Worm (Caenorhabditis elegans) whole organism, young adult: ENCODE data around the gene gst-28.

Experiments used
- F23B12.7 ChIP-seq: sonication (generic microtip); optimal IDR thresholded peaks from 2 replicates; lab custom pipeline; 2017; ENCODE audit warnings: missing genetic modification characterization, mild to moderate bottlenecking, missing compliant biosample characterization, antibody characterized with exemption, moderate library complexity; ENCODE audit not compliant: insufficient read depth
- F57A8.1 ChIP-seq: fragments of 200-800 bp; sonication (Bioruptor generic); optimal IDR thresholded peaks from 2 replicates; lab custom pipeline; 2018; ENCODE audit warnings: mild to moderate bottlenecking, missing genetic modification characterization, moderate library complexity, missing compliant biosample characterization
- Y53G8AR.9 ChIP-seq: fragments of 200-800 bp; sonication (Bioruptor generic); conservative IDR thresholded peaks from 2 replicates; pipeline ENCODE4 v1.3.6; 2022; ENCODE audit warnings: missing genetic modification reagents, missing genetic modification characterization, missing compliant biosample characterization
- Y79H2A.3 ChIP-seq: fragments of 200-800 bp; sonication (Bioruptor generic); conservative IDR thresholded peaks from 2 replicates; pipeline ENCODE4 v1.3.6; 2022; ENCODE audit warnings: missing genetic modification reagents, missing genetic modification characterization, missing compliant biosample characterization
- attf-5 ChIP-seq: fragments of 200-800 bp; sonication (Bioruptor generic); optimal IDR thresholded peaks from 2 replicates; lab custom pipeline; 2018; ENCODE audit warnings: mild to moderate bottlenecking, missing genetic modification characterization, missing compliant biosample characterization
- bed-1 ChIP-seq: fragments of 200-800 bp; sonication (Bioruptor generic); IDR thresholded peaks from 2 replicates; pipeline ENCODE4 v1.3.6; 2022; ENCODE audit warnings: missing genetic modification reagents, missing genetic modification characterization, missing compliant biosample characterization
- cebp-1 ChIP-seq, 2 experiments: fragments of 200-800 bp in 1 of 2; sonication (Bioruptor generic) in 1 of 2; sonication (generic microtip) in 1 of 2; IDR thresholded peaks in 1 of 2; optimal IDR thresholded peaks in 1 of 2; 2 replicates each; pipeline versions ENCODE4 v1.3.6 to Lab custom; 2017 to 2022; ENCODE audit warnings: missing compliant biosample characterization in 2 of 2, missing genetic modification characterization in 2 of 2, mild to moderate bottlenecking in 1 of 2, missing genetic modification reagents in 1 of 2, moderate library complexity in 1 of 2
- cebp-2 ChIP-seq: fragments of 200-800 bp; sonication (Bioruptor generic); IDR thresholded peaks from 2 replicates; pipeline ENCODE4 v1.3.6; 2022; ENCODE audit warnings: missing genetic modification characterization, missing compliant biosample characterization
- ceh-100 ChIP-seq: fragments of 200-800 bp; sonication (Bioruptor generic); IDR thresholded peaks from 2 replicates; pipeline ENCODE4 v1.3.6; 2022; ENCODE audit warnings: missing genetic modification reagents, missing genetic modification characterization, missing compliant biosample characterization
- ceh-40 ChIP-seq: fragments of 200-800 bp; sonication (Bioruptor generic); IDR thresholded peaks from 2 replicates; pipeline ENCODE4 v1.3.6; 2022; ENCODE audit warnings: missing genetic modification characterization, missing compliant biosample characterization
- ceh-79 ChIP-seq: sonication (generic microtip); optimal IDR thresholded peaks from 2 replicates; lab custom pipeline; 2017; ENCODE audit warnings: mild to moderate bottlenecking, missing genetic modification characterization, missing compliant biosample characterization
- ceh-91 ChIP-seq: fragments of 200-800 bp; sonication (Bioruptor generic); IDR thresholded peaks from 2 replicates; pipeline ENCODE4 v1.3.6; 2022; ENCODE audit warnings: missing genetic modification reagents, missing genetic modification characterization, missing compliant biosample characterization
- die-1 ChIP-seq: sonication (generic microtip); optimal IDR thresholded peaks from 2 replicates; lab custom pipeline; 2016; ENCODE audit warnings: missing genotype, mild to moderate bottlenecking, missing genetic modification characterization, missing compliant biosample characterization
- dox-1 ChIP-seq: fragments of 200-800 bp; sonication (Bioruptor generic); IDR thresholded peaks from 2 replicates; pipeline ENCODE4 v1.3.6; 2022; ENCODE audit warnings: missing genetic modification reagents, missing genetic modification characterization, missing compliant biosample characterization
- dpl-1 ChIP-seq: fragments of 150-350 bp; optimal IDR thresholded peaks from 2 replicates; lab custom pipeline; 2014; ENCODE audit warnings: missing biosample characterization, missing genetic modification reagents, missing genetic modification characterization
- ekl-4 ChIP-seq: fragments of 200-800 bp; sonication (Bioruptor generic); IDR thresholded peaks from 2 replicates; pipeline ENCODE4 v1.3.6; 2022; ENCODE audit warnings: missing genetic modification reagents, missing genetic modification characterization, missing compliant biosample characterization
- ets-4 ChIP-seq: fragments of 200-800 bp; sonication (Bioruptor generic); optimal IDR thresholded peaks from 2 replicates; lab custom pipeline; 2018; ENCODE audit warnings: mild to moderate bottlenecking, missing genetic modification characterization, missing compliant biosample characterization
- fkh-3 ChIP-seq: sonication (generic microtip); optimal IDR thresholded peaks from 2 replicates; lab custom pipeline; 2016; ENCODE audit warnings: mild to moderate bottlenecking, missing genetic modification characterization, missing compliant biosample characterization
- hlh-12 ChIP-seq: sonication (generic microtip); optimal IDR thresholded peaks from 2 replicates; lab custom pipeline; 2016; ENCODE audit warnings: missing genetic modification characterization, missing compliant biosample characterization
- hmg-1.2 ChIP-seq: fragments of 200-800 bp; sonication (Bioruptor generic); IDR thresholded peaks from 2 replicates; pipeline ENCODE4 v1.3.6; 2022; ENCODE audit warnings: missing genetic modification reagents, missing genetic modification characterization, missing compliant biosample characterization
- lir-1 ChIP-seq: fragments of 200-800 bp; sonication (Bioruptor generic); conservative IDR thresholded peaks from 2 replicates; pipeline ENCODE4 v1.3.6; 2022; ENCODE audit warnings: missing genetic modification reagents, missing genetic modification characterization, missing compliant biosample characterization
- lsl-1 ChIP-seq: fragments of 200-800 bp; sonication (Bioruptor generic); optimal IDR thresholded peaks from 2 replicates; lab custom pipeline; 2018; ENCODE audit warnings: mild to moderate bottlenecking, missing genetic modification characterization, moderate library complexity, missing compliant biosample characterization
- madf-10 ChIP-seq: sonication (generic microtip); optimal IDR thresholded peaks from 2 replicates; lab custom pipeline; 2016; ENCODE audit warnings: mild to moderate bottlenecking, missing genetic modification characterization, missing compliant biosample characterization
- madf-3 ChIP-seq: fragments of 200-800 bp; sonication (Bioruptor generic); IDR thresholded peaks from 2 replicates; pipeline ENCODE4 v1.3.6; 2022; ENCODE audit warnings: missing genetic modification reagents, missing genetic modification characterization, missing compliant biosample characterization
- mcd-1 ChIP-seq: fragments of 200-800 bp; sonication (Bioruptor generic); IDR thresholded peaks from 2 replicates; pipeline ENCODE4 v1.3.6; 2022; ENCODE audit warnings: missing genetic modification reagents, missing genetic modification characterization, missing compliant biosample characterization
- mes-4 ChIP-seq: sonication (generic microtip); optimal IDR thresholded peaks from 2 replicates; lab custom pipeline; 2016; ENCODE audit warnings: missing genotype, missing genetic modification characterization, missing compliant biosample characterization
- nfya-1 ChIP-seq: sonication (generic microtip); optimal IDR thresholded peaks from 2 replicates; lab custom pipeline; 2017; ENCODE audit warnings: antibody characterized with exemption, missing compliant biosample characterization, missing genetic modification characterization, borderline replicate concordance; ENCODE audit not compliant: insufficient read depth
- nfya-2 ChIP-seq: fragments of 200-800 bp; sonication (Bioruptor generic); IDR thresholded peaks from 2 replicates; pipeline ENCODE4 v1.3.6; 2022; ENCODE audit warnings: missing genetic modification reagents, missing genetic modification characterization, missing compliant biosample characterization
- nhr-120 ChIP-seq: fragments of 200-800 bp; sonication (Bioruptor generic); IDR thresholded peaks from 2 replicates; pipeline ENCODE4 v1.3.6; 2022; ENCODE audit warnings: missing genetic modification characterization, missing compliant biosample characterization
- nhr-80 ChIP-seq: sonication (generic microtip); optimal IDR thresholded peaks from 2 replicates; lab custom pipeline; 2016; ENCODE audit warnings: missing genetic modification characterization, missing compliant biosample characterization
- pha-4 ChIP-seq: fragments of 150-350 bp; sonication (generic microtip); optimal IDR thresholded peaks from 2 replicates; lab custom pipeline; 2014; ENCODE audit warnings: missing biosample characterization, missing genetic modification reagents, missing genetic modification characterization
- sdz-38 ChIP-seq: sonication (generic microtip); optimal IDR thresholded peaks from 2 replicates; lab custom pipeline; 2016; ENCODE audit warnings: missing genotype, missing genetic modification characterization, missing compliant biosample characterization
- sea-2 ChIP-seq: fragments of 200-800 bp; sonication (Bioruptor generic); IDR thresholded peaks from 2 replicates; pipeline ENCODE4 v1.3.6; 2022; ENCODE audit warnings: missing genetic modification characterization, missing compliant biosample characterization
- snpc-3.4 ChIP-seq: sonication (generic microtip); optimal IDR thresholded peaks from 2 replicates; lab custom pipeline; 2017; ENCODE audit warnings: missing genetic modification characterization, mild to moderate bottlenecking, missing compliant biosample characterization, antibody characterized with exemption, moderate library complexity, missing genotype, missing genetic modification reagents
- somi-1 ChIP-seq: fragments of 200-800 bp; sonication (Bioruptor generic); optimal IDR thresholded peaks from 2 replicates; lab custom pipeline; 2018; ENCODE audit warnings: mild to moderate bottlenecking, missing genetic modification characterization, missing compliant biosample characterization
- sptf-2 ChIP-seq: fragments of 200-800 bp; sonication (Bioruptor generic); optimal IDR thresholded peaks from 2 replicates; lab custom pipeline; 2018; ENCODE audit warnings: mild to moderate bottlenecking, missing genetic modification characterization, missing compliant biosample characterization
- tlf-1 ChIP-seq: fragments of 200-800 bp; sonication (Bioruptor generic); optimal IDR thresholded peaks from 2 replicates; lab custom pipeline; 2018; ENCODE audit warnings: mild to moderate bottlenecking, missing genetic modification characterization, missing compliant biosample characterization
- ztf-18 ChIP-seq: sonication (generic microtip); optimal IDR thresholded peaks from 2 replicates; lab custom pipeline; 2016; ENCODE audit warnings: missing genotype, mild to moderate bottlenecking, missing genetic modification characterization, missing compliant biosample characterization
- ztf-28 ChIP-seq: fragments of 200-800 bp; sonication (Bioruptor generic); IDR thresholded peaks from 2 replicates; pipeline ENCODE4 v1.3.6; 2022; ENCODE audit warnings: missing genetic modification reagents, missing genetic modification characterization, missing compliant biosample characterization
- ztf-3 ChIP-seq: fragments of 200-800 bp; sonication (Bioruptor generic); optimal IDR thresholded peaks from 2 replicates; lab custom pipeline; 2018; ENCODE audit warnings: mild to moderate bottlenecking, missing genetic modification characterization, missing compliant biosample characterization

Gene gst-28

ce11 chrII:15203398-15204068, 36.2 kb upstream of the gst-28 start (continued):
- TF ChIP-seq sea-2 (GFP tag; lab: Robert Waterston, UW) (no peak), ekl-4 (GFP tag; lab: Robert Waterston, UW) (no peak)

- no peak for TF ChIP-seq hmg-1.2 (GFP tag; lab: Robert Waterston, UW)
- 0 out of 2 replicates have a peak, but pooled peaks have one; percentile 15 for TF ChIP-seq ztf-28 (GFP tag; lab: Robert Waterston, UW)
- TF ChIP-seq sea-2 (GFP tag; lab: Robert Waterston, UW), result no peak
- no peak for TF ChIP-seq cebp-1 (GFP tag; IDR thresholded peaks at IDR 0.05; lab: Robert Waterston, UW)
- TF ChIP-seq cebp-1 (tag; optimal IDR thresholded peaks at IDR 0.05; lab: Kevin White, UChicago), result peak; percentile 23
- TF ChIP-seq Y53G8AR.9 (GFP tag; lab: Robert Waterston, UW), result 0 out of 2 replicates have a peak, but pooled peaks have one; percentile 42
- no peak for TF ChIP-seq mes-4 (tag; lab: Kevin White, UChicago)
- peak; percentile 37 for TF ChIP-seq attf-5 (GFP tag; lab: Kevin White, UChicago)
- TF ChIP-seq nhr-80 (tag; lab: Kevin White, UChicago), result peak; percentile 77
- TF ChIP-seq nfya-2, result no peak
Observed at ce11 chrII:15197500-15197899, 30.1 kb upstream of the gst-28 start.

- TF ChIP-seq ceh-91, result no peak
- no peak for TF ChIP-seq nhr-120 (GFP tag; lab: Robert Waterston, UW)
- TF ChIP-seq dox-1 (GFP tag; lab: Robert Waterston, UW), result no peak
- TF ChIP-seq ekl-4 (GFP tag; lab: Robert Waterston, UW), result no peak
- TF ChIP-seq tlf-1 (GFP tag; lab: Kevin White, UChicago), result no peak
- no peak for TF ChIP-seq sdz-38 (tag; lab: Kevin White, UChicago)
- no peak for TF ChIP-seq dpl-1
- no peak for TF ChIP-seq somi-1 (GFP tag; lab: Kevin White, UChicago)
- TF ChIP-seq ceh-40 (GFP tag; lab: Robert Waterston, UW), result no peak
- no peak for TF ChIP-seq nfya-1 (tag; lab: Kevin White, UChicago)
- no peak for TF ChIP-seq fkh-3 (tag; lab: Kevin White, UChicago)
- no peak for TF ChIP-seq ceh-100 (GFP tag; lab: Robert Waterston, UW)
- no peak for TF ChIP-seq snpc-3.4
- TF ChIP-seq F57A8.1 (GFP tag; lab: Kevin White, UChicago), result no peak
- TF ChIP-seq attf-5 (GFP tag; lab: Kevin White, UChicago), result no peak
- no peak for TF ChIP-seq madf-10 (tag; lab: Kevin White, UChicago)
Observed at ce11 chrII:15196433-15196832, 29.1 kb upstream of the gst-28 start, which contains the start of gene spsb-1. Gene spsb-1, plus strand, starts transcription at chrII:15196733.

- TF ChIP-seq lir-1 (GFP tag; lab: Robert Waterston, UW), result no peak
- TF ChIP-seq cebp-2, result no peak
- TF ChIP-seq pha-4 (tag; lab: Kevin White, UChicago), result no peak
- no peak for TF ChIP-seq Y53G8AR.9 (GFP tag; lab: Robert Waterston, UW)
Observed at ce11 chrII:15195346-15195745, 28.0 kb upstream of the gst-28 start.

ce11 chrII:15193961-15194360, 26.6 kb upstream of the gst-28 start:
- no peak for TF ChIP-seq die-1 (tag; lab: Kevin White, UChicago)
- no peak for TF ChIP-seq hlh-12 (tag; lab: Kevin White, UChicago)
- no peak for TF ChIP-seq ztf-3 (GFP tag; lab: Kevin White, UChicago)
- no peak for TF ChIP-seq madf-3 (GFP tag; lab: Robert Waterston, UW)
- TF ChIP-seq F23B12.7 (tag; lab: Kevin White, UChicago), result no peak
- no peak for TF ChIP-seq mes-4 (tag; lab: Kevin White, UChicago)
- no peak for TF ChIP-seq Y79H2A.3 (GFP tag; lab: Robert Waterston, UW)
- TF ChIP-seq sptf-2 (GFP tag; lab: Kevin White, UChicago), result no peak
- TF ChIP-seq bed-1 (GFP tag; lab: Robert Waterston, UW), result no peak
- peak; percentile 5; the same call in 1 of the 2 replicates for TF ChIP-seq mcd-1 (GFP tag; lab: Robert Waterston, UW)
- no peak for TF ChIP-seq ztf-18
- TF ChIP-seq ets-4 (GFP tag; lab: Kevin White, UChicago), result no peak
- no peak for TF ChIP-seq cebp-1 (GFP tag; IDR thresholded peaks at IDR 0.05; lab: Robert Waterston, UW)
- peak; percentile 46 for TF ChIP-seq cebp-1 (tag; optimal IDR thresholded peaks at IDR 0.05; lab: Kevin White, UChicago)
- peak; percentile 43 for TF ChIP-seq attf-5 (GFP tag; lab: Kevin White, UChicago)
- TF ChIP-seq ceh-79, result no peak
- no peak for TF ChIP-seq lsl-1 (GFP tag; lab: Kevin White, UChicago)
